Worm (Caenorhabditis elegans) whole organism, L4/young adult: ENCODE measurements around the gene clip-1.

ENCODE experiments used
- dao-5 ChIP-seq: sonication (generic microtip); optimal IDR thresholded peaks from 2 replicates; lab custom pipeline; 2016; ENCODE audit warnings: missing genotype, missing genetic modification characterization, moderate library complexity, missing compliant biosample characterization
- him-1 ChIP-seq: sonication (generic microtip); optimal IDR thresholded peaks from 2 replicates; lab custom pipeline; 2016; ENCODE audit warnings: missing genotype, missing genetic modification reagents, missing genetic modification characterization, missing compliant biosample characterization

DNA sequence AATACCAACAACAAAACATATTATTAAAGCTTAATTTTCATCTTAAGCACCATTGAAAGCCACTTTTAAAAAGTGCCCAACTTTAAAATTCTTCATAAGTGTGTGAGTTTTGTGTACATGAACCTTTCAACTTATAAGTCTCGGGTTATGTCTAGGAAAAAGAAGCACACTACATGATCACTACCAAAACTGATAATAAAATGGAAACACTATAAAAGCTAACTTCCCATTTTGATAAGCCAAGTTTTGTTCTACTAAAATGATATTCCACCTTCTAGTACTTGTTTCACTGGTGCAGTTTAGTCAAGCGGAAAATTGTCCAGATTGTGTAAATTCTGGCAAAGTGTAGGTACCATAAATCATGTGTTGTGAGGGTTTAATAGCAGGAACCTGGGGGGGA lies 45.6 kb upstream of the clip-1 start, which contains the start of gene C40H1.8:
- no peak for TF ChIP-seq him-1 (tag; lab: Kevin White, UChicago)
- no peak for TF ChIP-seq dao-5 (tag; lab: Kevin White, UChicago)
